Worm (Caenorhabditis elegans) whole organism, midembryonic: ENCODE results near the gene idpp-15.

Experiments
- cog-1 ChIP-seq: sonication (generic microtip); optimal IDR thresholded peaks from 2 replicates; lab custom pipeline; 2016; ENCODE audit warnings: missing genetic modification characterization, missing compliant biosample characterization
- flt-1 ChIP-seq: fragments of 200-800 bp; sonication (Bioruptor generic); IDR thresholded peaks from 2 replicates; pipeline ENCODE4 v1.3.6; 2022; ENCODE audit warnings: missing genetic modification characterization, missing compliant biosample characterization
- med-1 ChIP-seq: sonication (generic microtip); optimal IDR thresholded peaks from 2 replicates; lab custom pipeline; 2017; ENCODE audit warnings: missing genetic modification characterization, mild to moderate bottlenecking, missing compliant biosample characterization, antibody characterized with exemption, missing genetic modification reagents; ENCODE audit not compliant: insufficient read depth
- tab-1 ChIP-seq: fragments of 200-800 bp; sonication (Bioruptor generic); IDR thresholded peaks from 2 replicates; pipeline ENCODE4 v1.3.6; 2022; ENCODE audit warnings: missing genetic modification characterization, missing compliant biosample characterization

ce11 chrIII:8551705-8552104 is 26.8 kb downstream of the idpp-15 start:
- TF ChIP-seq med-1 (no peak), tab-1 (no peak), flt-1 (GFP tag; lab: Robert Waterston, UW) (no peak), cog-1 (tag; lab: Kevin White, UChicago) (no peak)
